Fruit fly (Drosophila melanogaster) whole organism, embryonic: ENCODE measurements around the gene CG3630.

Experiments used
- CG10267 ChIP-seq: fragments of 200-800 bp; sonication (Bioruptor generic); optimal IDR thresholded peaks from 2 replicates; lab custom pipeline; 2018; ENCODE audit warnings: missing biosample characterization, mild to moderate bottlenecking, missing genetic modification characterization, moderate library complexity
- CG10366 ChIP-seq: fragments of 200-800 bp; sonication (Bioruptor generic); IDR thresholded peaks from 2 replicates; pipeline ENCODE4 v1.3.6; 2022; ENCODE audit warnings: missing biosample characterization, missing genetic modification characterization
- CG11398 ChIP-seq: fragments of 200-800 bp; sonication (Bioruptor generic); optimal IDR thresholded peaks from 2 replicates; lab custom pipeline; 2016; ENCODE audit warnings: missing biosample characterization, missing genetic modification characterization
- CG11456 ChIP-seq: fragments of 200-800 bp; sonication (Bioruptor generic); IDR thresholded peaks from 3 replicates; pipeline ENCODE4 v1.3.6; 2022; ENCODE audit warnings: missing biosample characterization, missing genetic modification characterization
- CG12236 ChIP-seq: fragments of 200-800 bp; sonication (Bioruptor generic); optimal IDR thresholded peaks from 2 replicates; lab custom pipeline; 2016; ENCODE audit warnings: missing biosample characterization, missing genetic modification characterization
- CG14441 ChIP-seq: fragments of 200-800 bp; sonication (Bioruptor generic); IDR thresholded peaks from 2 replicates; pipeline ENCODE4 v1.3.6; 2022; ENCODE audit warnings: missing biosample characterization, missing genetic modification characterization
- CG15514 ChIP-seq: fragments of 200-800 bp; sonication (Bioruptor generic); optimal IDR thresholded peaks from 3 replicates; lab custom pipeline; 2017; ENCODE audit warnings: missing biosample characterization, missing genetic modification characterization, mild to moderate bottlenecking, moderate library complexity, missing genetic modification reagents
- CG17829 ChIP-seq: fragments of 200-800 bp; optimal IDR thresholded peaks from 2 replicates; lab custom pipeline; 2019; ENCODE audit warnings: missing biosample characterization, mild to moderate bottlenecking, missing genetic modification characterization, moderate library complexity
- CG2129 ChIP-seq: fragments of 200-800 bp; sonication (Bioruptor generic); IDR thresholded peaks from 2 replicates; pipeline ENCODE4 v1.3.6; 2022; ENCODE audit warnings: missing biosample characterization, missing genetic modification characterization; ENCODE audit not compliant: partially characterized antibody
- CG2712 ChIP-seq: fragments of 200-800 bp; optimal IDR thresholded peaks from 3 replicates; lab custom pipeline; 2019; ENCODE audit warnings: missing biosample characterization, mild to moderate bottlenecking, missing genetic modification characterization, moderate library complexity
- CG34422 ChIP-seq: fragments of 200-800 bp; sonication (Bioruptor generic); IDR thresholded peaks from 3 replicates; pipeline ENCODE4 v1.3.6; 2022; ENCODE audit warnings: missing biosample characterization, missing genetic modification characterization
- CG4282 ChIP-seq: fragments of 200-800 bp; sonication (Bioruptor generic); optimal IDR thresholded peaks from 2 replicates; lab custom pipeline; 2016; ENCODE audit warnings: missing biosample characterization, missing genetic modification characterization
- CG4617 ChIP-seq: fragments of 200-800 bp; sonication (Bioruptor generic); optimal IDR thresholded peaks from 3 replicates; lab custom pipeline; 2016; ENCODE audit warnings: missing biosample characterization, missing genetic modification characterization, borderline replicate concordance
- CG4820 ChIP-seq: fragments of 200-800 bp; sonication (Bioruptor generic); optimal IDR thresholded peaks from 3 replicates; lab custom pipeline; 2016; ENCODE audit warnings: missing biosample characterization, missing genetic modification characterization
- CG6689 ChIP-seq: fragments of 200-800 bp; sonication (Bioruptor generic); IDR thresholded peaks from 2 replicates; pipeline ENCODE4 v1.3.6; 2022; ENCODE audit warnings: missing biosample characterization, missing genetic modification characterization
- CG8290 ChIP-seq, 3 experiments: fragments of 200-800 bp; sonication (Bioruptor generic); optimal IDR thresholded peaks; 2 replicates each; lab custom pipeline; 2016 to 2019; ENCODE audit warnings: missing biosample characterization in 3 of 3, missing genetic modification characterization in 3 of 3, mild to moderate bottlenecking in 2 of 3, moderate library complexity in 1 of 3
- CG8388 ChIP-seq: fragments of 200-800 bp; sonication (Bioruptor generic); optimal IDR thresholded peaks from 2 replicates; lab custom pipeline; 2019; ENCODE audit warnings: missing biosample characterization, mild to moderate bottlenecking, missing genetic modification characterization, moderate library complexity
- CG8765 ChIP-seq: fragments of 200-800 bp; sonication (Bioruptor generic); IDR thresholded peaks from 2 replicates; pipeline ENCODE4 v1.3.6; 2022; ENCODE audit warnings: missing biosample characterization, missing genetic modification characterization
- CHES-1-like ChIP-seq: fragments of 200-800 bp; sonication (Bioruptor generic); optimal IDR thresholded peaks from 2 replicates; lab custom pipeline; 2016; ENCODE audit warnings: missing biosample characterization, missing genetic modification characterization
- HHEX ChIP-seq: fragments of 200-800 bp; sonication (Bioruptor generic); optimal IDR thresholded peaks from 3 replicates; lab custom pipeline; 2017; ENCODE audit warnings: missing biosample characterization, mild to moderate bottlenecking, missing genetic modification characterization, missing genetic modification reagents
- Hr3 ChIP-seq: fragments of 200-800 bp; sonication (Bioruptor generic); optimal IDR thresholded peaks from 3 replicates; lab custom pipeline; 2016; ENCODE audit warnings: missing biosample characterization, missing genetic modification characterization
- Hr51 ChIP-seq, 2 experiments: fragments of 200-800 bp; sonication (Bioruptor generic); optimal IDR thresholded peaks; 2 replicates in 1 of 2; 3 replicates in 1 of 2; lab custom pipeline; 2016 to 2018; ENCODE audit warnings: missing biosample characterization in 2 of 2, missing genetic modification characterization in 2 of 2, mild to moderate bottlenecking in 1 of 2, moderate library complexity in 1 of 2
- Lhr ChIP-seq: fragments of 200-800 bp; sonication (Bioruptor generic); optimal IDR thresholded peaks from 3 replicates; lab custom pipeline; 2017; ENCODE audit warnings: mild to moderate bottlenecking, missing biosample characterization, missing genetic modification reagents, missing genetic modification characterization
- Max ChIP-seq: fragments of 200-800 bp; sonication (Bioruptor generic); optimal IDR thresholded peaks from 2 replicates; lab custom pipeline; 2016; ENCODE audit warnings: missing biosample characterization, mild to moderate bottlenecking, missing genetic modification characterization
- Meics ChIP-seq: fragments of 200-800 bp; sonication (Bioruptor generic); optimal IDR thresholded peaks from 2 replicates; lab custom pipeline; 2017; ENCODE audit warnings: missing biosample characterization, mild to moderate bottlenecking, missing genetic modification characterization
- Oli ChIP-seq: fragments of 200-800 bp; sonication (Bioruptor generic); optimal IDR thresholded peaks from 2 replicates; lab custom pipeline; 2018; ENCODE audit warnings: missing biosample characterization, mild to moderate bottlenecking, missing genetic modification characterization, moderate library complexity
- Opbp ChIP-seq: fragments of 200-800 bp; sonication (Bioruptor generic); IDR thresholded peaks from 3 replicates; pipeline ENCODE4 v1.3.6; 2022; ENCODE audit warnings: missing biosample characterization, missing genetic modification characterization; ENCODE audit not compliant: partially characterized antibody
- Ptx1 ChIP-seq: fragments of 200-800 bp; sonication (Bioruptor generic); IDR thresholded peaks from 2 replicates; pipeline ENCODE4 v1.3.6; 2022; ENCODE audit warnings: missing biosample characterization, missing genetic modification characterization
- Rfx ChIP-seq: fragments of 200-800 bp; sonication (Bioruptor generic); IDR thresholded peaks from 2 replicates; pipeline ENCODE4 v1.3.6; 2022; ENCODE audit warnings: missing biosample characterization, missing genetic modification characterization
- Sin3A ChIP-seq: fragments of >200 bp; optimal IDR thresholded peaks from 2 replicates; lab custom pipeline; 2018
- Spps ChIP-seq: fragments of 200-800 bp; sonication (Bioruptor generic); optimal IDR thresholded peaks from 2 replicates; lab custom pipeline; 2018; ENCODE audit warnings: missing biosample characterization, mild to moderate bottlenecking, missing genetic modification characterization
- bbx ChIP-seq: fragments of 200-800 bp; sonication (Bioruptor generic); IDR thresholded peaks from 2 replicates; pipeline ENCODE4 v1.3.6; 2022; ENCODE audit warnings: missing biosample characterization, missing genetic modification characterization; ENCODE audit not compliant: partially characterized antibody
- crol ChIP-seq: fragments of 200-800 bp; sonication (Bioruptor generic); IDR thresholded peaks from 2 replicates; pipeline ENCODE4 v1.3.6; 2022; ENCODE audit warnings: missing biosample characterization, missing genetic modification characterization
- en ChIP-seq: fragments of 200-800 bp; sonication (Bioruptor generic); optimal IDR thresholded peaks from 2 replicates; lab custom pipeline; 2016; ENCODE audit warnings: missing biosample characterization, missing genetic modification characterization
- fd96Cb ChIP-seq: fragments of 200-800 bp; sonication (Bioruptor generic); optimal IDR thresholded peaks from 2 replicates; lab custom pipeline; 2018; ENCODE audit warnings: missing biosample characterization, mild to moderate bottlenecking, missing genetic modification characterization, moderate library complexity
- gcm ChIP-seq: fragments of 200-800 bp; sonication (Bioruptor generic); optimal IDR thresholded peaks from 2 replicates; lab custom pipeline; 2019; ENCODE audit warnings: missing biosample characterization, mild to moderate bottlenecking, missing genetic modification characterization, moderate library complexity
- gro ChIP-seq: fragments of 200-800 bp; sonication (Bioruptor generic); optimal IDR thresholded peaks from 2 replicates; lab custom pipeline; 2016; ENCODE audit warnings: missing biosample characterization, missing genetic modification characterization
- ind ChIP-seq: fragments of 200-800 bp; sonication (Bioruptor generic); optimal IDR thresholded peaks from 3 replicates; lab custom pipeline; 2016; ENCODE audit warnings: missing biosample characterization, missing genetic modification characterization
- maf-S ChIP-seq: fragments of 200-800 bp; sonication (Bioruptor generic); optimal IDR thresholded peaks from 2 replicates; lab custom pipeline; 2016; ENCODE audit warnings: missing biosample characterization, missing genetic modification characterization
- nmo ChIP-seq: fragments of 200-800 bp; sonication (Bioruptor generic); optimal IDR thresholded peaks from 2 replicates; lab custom pipeline; 2018; ENCODE audit warnings: missing biosample characterization, mild to moderate bottlenecking, missing genetic modification characterization, moderate library complexity
- nom ChIP-seq: fragments of 200-800 bp; sonication (Bioruptor generic); optimal IDR thresholded peaks from 2 replicates; lab custom pipeline; 2017; ENCODE audit warnings: missing biosample characterization, missing genetic modification characterization, mild to moderate bottlenecking, moderate library complexity, missing genetic modification reagents
- peb ChIP-seq: fragments of 200-800 bp; sonication (Bioruptor generic); IDR thresholded peaks from 2 replicates; pipeline ENCODE4 v1.3.6; 2022; ENCODE audit warnings: missing biosample characterization, missing genetic modification characterization
- pros ChIP-seq: fragments of 200-800 bp; sonication (Bioruptor generic); optimal IDR thresholded peaks from 3 replicates; lab custom pipeline; 2019; ENCODE audit warnings: missing biosample characterization, mild to moderate bottlenecking, missing genetic modification characterization, moderate library complexity
- tio ChIP-seq: fragments of 200-800 bp; sonication (Bioruptor generic); optimal IDR thresholded peaks from 2 replicates; lab custom pipeline; 2017; ENCODE audit warnings: missing biosample characterization, missing genetic modification characterization, inconsistent platforms
- vfl ChIP-seq: fragments of 200-800 bp; sonication (Bioruptor generic); optimal IDR thresholded peaks from 2 replicates; lab custom pipeline; 2016; ENCODE audit warnings: missing biosample characterization, missing genetic modification characterization
- wdn ChIP-seq: fragments of 200-800 bp; sonication (Bioruptor generic); IDR thresholded peaks from 2 replicates; pipeline ENCODE4 v1.3.6; 2022; ENCODE audit warnings: missing biosample characterization, missing genetic modification characterization
- z ChIP-seq: fragments of 200-800 bp; sonication (Bioruptor generic); IDR thresholded peaks from 3 replicates; pipeline ENCODE4 v1.3.6; 2022; ENCODE audit warnings: missing biosample characterization, missing genetic modification characterization
- zen ChIP-seq: fragments of 200-800 bp; sonication (Bioruptor generic); optimal IDR thresholded peaks from 3 replicates; lab custom pipeline; 2018; ENCODE audit warnings: missing biosample characterization, mild to moderate bottlenecking, missing genetic modification characterization, moderate library complexity
- zen2 ChIP-seq: fragments of 200-800 bp; sonication (Bioruptor generic); IDR thresholded peaks from 3 replicates; pipeline ENCODE4 v1.3.6; 2022; ENCODE audit warnings: missing biosample characterization, missing genetic modification characterization; ENCODE audit not compliant: partially characterized antibody
- zf30C ChIP-seq: fragments of 200-800 bp; sonication (Bioruptor generic); optimal IDR thresholded peaks from 3 replicates; lab custom pipeline; 2018; ENCODE audit warnings: missing biosample characterization, mild to moderate bottlenecking, missing genetic modification characterization

Gene CG3630

dm6 chrX:2149478-2149877 lies 12.5 kb upstream of the CG3630 start, which contains the start of gene bcn92 (continued):
- peak; percentile 73 for TF ChIP-seq Rfx (GFP tag; lab: Robert Waterston, UW)
- 0 out of 3 replicates have a peak, but pooled peaks have one; percentile 46 for TF ChIP-seq CG11456
- no peak for TF ChIP-seq Lhr (GFP tag; lab: Kevin White, UChicago)
- TF ChIP-seq CG10267 (tag; lab: Kevin White, UChicago), result peak; percentile 50
- TF ChIP-seq Hr51 (GFP tag; optimal IDR thresholded peaks at IDR 0.05; lab: Kevin White, UChicago), result peak in 1 of 2 experiments; percentile 17
- peak; percentile 86 for TF ChIP-seq CG2129 (GFP tag; lab: Robert Waterston, UW)
- TF ChIP-seq peb (GFP tag; lab: Robert Waterston, UW), result 0 out of 2 replicates have a peak, but pooled peaks have one; percentile 24
- TF ChIP-seq vfl (GFP tag; lab: Kevin White, UChicago), result peak; percentile 33
- TF ChIP-seq Hr3 (GFP tag; lab: Kevin White, UChicago), result no peak
- no peak for TF ChIP-seq Oli (tag; lab: Kevin White, UChicago)
- TF ChIP-seq zen2 (GFP tag; lab: Robert Waterston, UW), result peak; percentile 92
- TF ChIP-seq ind (GFP tag; lab: Kevin White, UChicago), result peak; percentile 46
- TF ChIP-seq en (GFP tag; lab: Kevin White, UChicago), result no peak
- no peak for TF ChIP-seq wdn (GFP tag; lab: Robert Waterston, UW)
- peak; percentile 94 for TF ChIP-seq Opbp
- TF ChIP-seq CG10366 (GFP tag; lab: Robert Waterston, UW), result 0 out of 2 replicates have a peak, but pooled peaks have one; percentile 21
- TF ChIP-seq CHES-1-like (GFP tag; lab: Kevin White, UChicago), result peak; percentile 29
- TF ChIP-seq CG4820 (GFP tag; lab: Kevin White, UChicago), result peak; percentile 18
- peak; percentile 37 for TF ChIP-seq Meics (GFP tag; lab: Kevin White, UChicago)
- TF ChIP-seq CG34422 (GFP tag; lab: Robert Waterston, UW), result 0 out of 3 replicates have a peak, but pooled peaks have one; percentile 39
- peak; percentile 24 for TF ChIP-seq CG4617 (GFP tag; lab: Kevin White, UChicago)
- TF ChIP-seq gro (GFP tag; lab: Kevin White, UChicago), result peak; percentile 59
- TF ChIP-seq CG17829 (tag; lab: Kevin White, UChicago), result peak; percentile 61
- TF ChIP-seq maf-S (GFP tag; lab: Kevin White, UChicago), result peak; percentile 49
- TF ChIP-seq Spps (tag; lab: Kevin White, UChicago), result no peak
- TF ChIP-seq Ptx1 (GFP tag; lab: Robert Waterston, UW), result peak; percentile 25; the same call in 1 of the 2 replicates
- TF ChIP-seq CG8765 (GFP tag; lab: Robert Waterston, UW), result no peak
- TF ChIP-seq nmo, result peak; percentile 54
- peak; percentile 33; the same call in 1 of the 2 replicates for TF ChIP-seq CG14441 (GFP tag; lab: Robert Waterston, UW)
- peak; percentile 61 for TF ChIP-seq CG15514
- TF ChIP-seq tio (GFP tag; lab: Kevin White, UChicago), result no peak
- no peak for TF ChIP-seq fd96Cb (tag; lab: Kevin White, UChicago)
- TF ChIP-seq Sin3A (lab: Kevin White, UChicago), result peak; percentile 30
- TF ChIP-seq zen (tag; lab: Kevin White, UChicago), result peak; percentile 3

dm6 chrX:2155868-2156267 lies 6.1 kb upstream of the CG3630 start:
- TF ChIP-seq CG17829 (tag; lab: Kevin White, UChicago), result peak; percentile 32
- no peak for TF ChIP-seq CG12236 (GFP tag; lab: Kevin White, UChicago)
- TF ChIP-seq crol (GFP tag; lab: Robert Waterston, UW), result peak; percentile 97
- TF ChIP-seq CG6689 (GFP tag; lab: Robert Waterston, UW), result no peak
- no peak for TF ChIP-seq CG8388 (GFP tag; lab: Kevin White, UChicago)
- no peak for TF ChIP-seq pros (GFP tag; lab: Kevin White, UChicago)
- TF ChIP-seq nom, result no peak
- TF ChIP-seq zf30C, result peak; percentile 60
- TF ChIP-seq Max (GFP tag; lab: Kevin White, UChicago), result no peak
- TF ChIP-seq CG4282 (GFP tag; lab: Kevin White, UChicago), result no peak
- TF ChIP-seq CG8290 (GFP tag; optimal IDR thresholded peaks at IDR 0.05; lab: Kevin White, UChicago), result peak; percentile 74
- TF ChIP-seq CG8290 (tag; optimal IDR thresholded peaks at IDR 0.05; lab: Kevin White, UChicago), result peak; percentile 80 to 87
- TF ChIP-seq z (GFP tag; lab: Robert Waterston, UW), result 0 out of 3 replicates have a peak, but pooled peaks have one; percentile 22
- TF ChIP-seq bbx (GFP tag; lab: Robert Waterston, UW), result 0 out of 2 replicates have a peak, but pooled peaks have one; percentile 23
- peak; percentile 14 for TF ChIP-seq gcm (GFP tag; lab: Kevin White, UChicago)
- peak; percentile 30 for TF ChIP-seq CG2712 (tag; lab: Kevin White, UChicago)
- TF ChIP-seq CG11398, result no peak
- TF ChIP-seq HHEX (GFP tag; lab: Kevin White, UChicago), result no peak
